Fruit fly (Drosophila melanogaster) whole organism, wandering third instar larva: Measurements from ENCODE around the gene Obp18a.
A peak's percentile ranks its signal among the peaks of the same experiment; 100 is the strongest.

Experiments used
- Abd-B ChIP-seq: fragments of >200 bp; optimal IDR thresholded peaks from 2 replicates; lab custom pipeline; 2017; ENCODE audit warnings: missing biosample characterization, missing genetic modification characterization
- CG32264 ChIP-seq: fragments of 200-800 bp; sonication (Bioruptor generic); optimal IDR thresholded peaks from 2 replicates; lab custom pipeline; 2016; ENCODE audit warnings: missing biosample characterization, missing genetic modification characterization
- CG9705 ChIP-seq: fragments of 200-800 bp; sonication (Bioruptor generic); optimal IDR thresholded peaks from 2 replicates; lab custom pipeline; 2018; ENCODE audit warnings: missing biosample characterization, mild to moderate bottlenecking, missing genetic modification characterization
- CrebA ChIP-seq: fragments of 200-800 bp; sonication (Bioruptor generic); optimal IDR thresholded peaks from 2 replicates; lab custom pipeline; 2016; ENCODE audit warnings: missing biosample characterization, mild to moderate bottlenecking, missing genetic modification characterization, borderline replicate concordance
- Dfd ChIP-seq: fragments of >200 bp; optimal IDR thresholded peaks from 2 replicates; lab custom pipeline; 2017; ENCODE audit warnings: missing biosample characterization, missing genetic modification characterization
- Dif ChIP-seq: fragments of 200-275, 200-300 bp; sonication (Bioruptor generic); optimal IDR thresholded peaks from 2 replicates; lab custom pipeline; 2018; ENCODE audit warnings: missing biosample characterization, missing genetic modification characterization; ENCODE audit not compliant: partially characterized antibody
- GATAd ChIP-seq: sonication (Bioruptor generic); optimal IDR thresholded peaks from 2 replicates; lab custom pipeline; 2016; ENCODE audit warnings: missing biosample characterization, missing genetic modification characterization
- HLH106 ChIP-seq: fragments of 200-800 bp; optimal IDR thresholded peaks from 3 replicates; lab custom pipeline; 2019; ENCODE audit warnings: missing biosample characterization, mild to moderate bottlenecking, missing genetic modification characterization, moderate library complexity
- Hnf4 ChIP-seq: fragments of 200-800 bp; sonication (Bioruptor generic); optimal IDR thresholded peaks from 2 replicates; lab custom pipeline; 2016; ENCODE audit warnings: missing biosample characterization, mild to moderate bottlenecking, missing genetic modification characterization
- Hr78 ChIP-seq: fragments of >200 bp; optimal IDR thresholded peaks from 2 replicates; lab custom pipeline; 2017; ENCODE audit warnings: missing biosample characterization, missing genetic modification characterization
- Hr83 ChIP-seq: fragments of 200-300 bp; sonication (Bioruptor generic); optimal IDR thresholded peaks from 2 replicates; lab custom pipeline; 2016; ENCODE audit warnings: missing biosample characterization, mild to moderate bottlenecking, missing genetic modification characterization, moderate library complexity; ENCODE audit not compliant: poor library complexity, severe bottlenecking
- Jra ChIP-seq: sonication (Bioruptor generic); optimal IDR thresholded peaks from 2 replicates; lab custom pipeline; 2016; ENCODE audit warnings: missing biosample characterization, missing genetic modification characterization
- Mio ChIP-seq: sonication (Bioruptor generic); optimal IDR thresholded peaks from 2 replicates; lab custom pipeline; 2016; ENCODE audit warnings: missing biosample characterization, missing genetic modification characterization
- Myc ChIP-seq: fragments of >200 bp; optimal IDR thresholded peaks from 2 replicates; lab custom pipeline; 2017
- N ChIP-seq: fragments of >200 bp; optimal IDR thresholded peaks from 2 replicates; lab custom pipeline; 2018; ENCODE audit warnings: missing biosample characterization, missing external identifiers, missing genetic modification characterization
- OdsH ChIP-seq: fragments of 200-800 bp; sonication (Bioruptor generic); optimal IDR thresholded peaks from 2 replicates; lab custom pipeline; 2016; ENCODE audit warnings: missing biosample characterization, mild to moderate bottlenecking, missing genetic modification characterization
- Rel ChIP-seq, 2 experiments: fragments of 200-800 bp; sonication (Bioruptor generic) in 1 of 2; optimal IDR thresholded peaks; 2 replicates in 1 of 2; 3 replicates in 1 of 2; lab custom pipeline; 2016 to 2019; ENCODE audit warnings: mild to moderate bottlenecking in 2 of 2, missing biosample characterization in 2 of 2, missing genetic modification characterization in 2 of 2, moderate library complexity in 1 of 2
- Sp1 ChIP-seq: fragments of 200-800 bp; sonication (Bioruptor generic); optimal IDR thresholded peaks from 3 replicates; lab custom pipeline; 2019; ENCODE audit warnings: missing biosample characterization, mild to moderate bottlenecking, missing genetic modification characterization, moderate library complexity
- Vsx2 ChIP-seq: fragments of 200-300, 225-300 bp; sonication (Bioruptor generic); optimal IDR thresholded peaks from 2 replicates; lab custom pipeline; 2018; ENCODE audit warnings: missing biosample characterization, missing genetic modification characterization; ENCODE audit not compliant: partially characterized antibody
- br ChIP-seq: fragments of 200-800 bp; sonication (Bioruptor generic); optimal IDR thresholded peaks from 2 replicates; lab custom pipeline; 2016; ENCODE audit warnings: missing biosample characterization, missing genetic modification characterization
- brk ChIP-seq: fragments of 200-800 bp; sonication (Bioruptor generic); optimal IDR thresholded peaks from 2 replicates; lab custom pipeline; 2016; ENCODE audit warnings: missing biosample characterization, mild to moderate bottlenecking, missing genetic modification characterization
- dl ChIP-seq, 2 experiments: fragments of 175-275, 200-275 bp in 1 of 2; fragments of 200-275 bp in 1 of 2; sonication (Bioruptor generic); optimal IDR thresholded peaks; lab custom pipeline; 2018; ENCODE audit warnings: mild to moderate bottlenecking in 2 of 2, missing biosample characterization in 2 of 2, missing genetic modification characterization in 2 of 2, moderate library complexity in 2 of 2; ENCODE audit not compliant: partially characterized antibody in 2 of 2, insufficient read depth in 1 of 2
- dmrt93B ChIP-seq: fragments of 200-800 bp; sonication (Bioruptor generic); optimal IDR thresholded peaks from 2 replicates; lab custom pipeline; 2018; ENCODE audit warnings: missing biosample characterization, mild to moderate bottlenecking, missing genetic modification characterization
- dsf ChIP-seq: sonication (Bioruptor generic); optimal IDR thresholded peaks from 2 replicates; lab custom pipeline; 2016; ENCODE audit warnings: missing biosample characterization, missing genetic modification characterization, borderline replicate concordance
- ey ChIP-seq: fragments of 200-800 bp; sonication (Bioruptor generic); optimal IDR thresholded peaks from 2 replicates; lab custom pipeline; 2016; ENCODE audit warnings: missing biosample characterization, missing genetic modification characterization
- foxo ChIP-seq, 2 experiments: fragments of 200-800 bp; sonication (Bioruptor generic); optimal IDR thresholded peaks; 2 replicates in 1 of 2; 3 replicates in 1 of 2; lab custom pipeline; 2016 to 2017; ENCODE audit warnings: missing biosample characterization in 2 of 2, missing genetic modification characterization in 2 of 2
- fru ChIP-seq: fragments of 200-800 bp; sonication (Bioruptor generic); optimal IDR thresholded peaks from 3 replicates; lab custom pipeline; 2016; ENCODE audit warnings: missing biosample characterization, mild to moderate bottlenecking, missing genetic modification characterization
- h ChIP-seq: fragments of 200-800 bp; sonication (Bioruptor generic); optimal IDR thresholded peaks from 3 replicates; lab custom pipeline; 2016; ENCODE audit warnings: missing biosample characterization, mild to moderate bottlenecking, missing genetic modification characterization
- jim ChIP-seq: fragments of 175-275, 200-325 bp; sonication (Bioruptor generic); optimal IDR thresholded peaks from 2 replicates; lab custom pipeline; 2016; ENCODE audit warnings: missing biosample characterization, mild to moderate bottlenecking, missing genetic modification characterization
- lola ChIP-seq: fragments of >200 bp; optimal IDR thresholded peaks from 2 replicates; lab custom pipeline; 2017; ENCODE audit warnings: missing biosample characterization, missing genetic modification characterization
- pan ChIP-seq: fragments of >200 bp; optimal IDR thresholded peaks from 2 replicates; lab custom pipeline; 2017
- psq ChIP-seq: fragments of 200-800 bp; sonication (Bioruptor generic); optimal IDR thresholded peaks from 3 replicates; lab custom pipeline; 2017; ENCODE audit warnings: missing biosample characterization, mild to moderate bottlenecking, missing genetic modification characterization, moderate library complexity
- rgr ChIP-seq: fragments of 200-800 bp; sonication (Bioruptor generic); optimal IDR thresholded peaks from 3 replicates; lab custom pipeline; 2016; ENCODE audit warnings: missing biosample characterization, mild to moderate bottlenecking, missing genetic modification characterization
- sage ChIP-seq: fragments of 200-800 bp; sonication (Bioruptor generic); optimal IDR thresholded peaks from 2 replicates; lab custom pipeline; 2016; ENCODE audit warnings: missing biosample characterization, mild to moderate bottlenecking, missing genetic modification characterization
- sv ChIP-seq: fragments of 200-800 bp; sonication (Bioruptor generic); optimal IDR thresholded peaks from 3 replicates; lab custom pipeline; 2016; ENCODE audit warnings: missing biosample characterization, missing genetic modification characterization
- tai ChIP-seq: sonication (Bioruptor generic); optimal IDR thresholded peaks from 2 replicates; lab custom pipeline; 2016; ENCODE audit warnings: missing biosample characterization, missing genetic modification characterization
- usp ChIP-seq: fragments of >200 bp; optimal IDR thresholded peaks from 2 replicates; lab custom pipeline; 2017; ENCODE audit warnings: missing biosample characterization, missing genetic modification characterization
- woc ChIP-seq: sonication (Bioruptor generic); optimal IDR thresholded peaks from 2 replicates; lab custom pipeline; 2016; ENCODE audit warnings: missing biosample characterization, mild to moderate bottlenecking, missing genetic modification characterization

Gene Obp18a

DNA sequence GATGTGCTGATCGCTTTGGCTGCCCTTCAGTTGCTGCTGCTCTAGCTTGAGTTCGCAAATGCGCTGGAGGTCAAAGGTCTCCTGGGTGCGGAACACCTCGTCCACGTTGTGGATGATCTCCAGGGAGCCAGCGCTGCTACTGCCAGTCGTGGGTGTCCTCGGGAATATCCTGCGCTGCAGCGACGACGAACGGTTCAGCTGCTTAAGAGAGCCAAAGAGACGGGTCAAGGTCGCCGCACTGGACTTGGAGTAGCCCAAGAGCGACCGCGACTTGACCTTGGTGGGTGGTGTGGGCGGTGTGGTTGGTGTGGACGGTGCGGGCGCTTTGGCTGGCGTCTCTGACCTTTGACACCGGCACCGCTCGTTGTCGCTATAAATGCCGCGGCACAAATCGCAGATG, 18.6 kb upstream of the Obp18a start:
- TF ChIP-seq Hr78 (GFP tag; lab: Kevin White, UChicago) (no peak), Sp1 (GFP tag; lab: Kevin White, UChicago) (no peak), psq (GFP tag; lab: Kevin White, UChicago) (no peak), brk (GFP tag; lab: Kevin White, UChicago) (no peak), jim (GFP tag; lab: Kevin White, UChicago) (no peak), ey (no peak), Dfd (GFP tag; lab: Kevin White, UChicago) (no peak), rgr (GFP tag; lab: Kevin White, UChicago) (no peak), Mio (GFP tag; lab: Kevin White, UChicago) (no peak), GATAd (GFP tag; lab: Kevin White, UChicago) (no peak), CrebA (no peak), HLH106 (tag; lab: Kevin White, UChicago) (no peak), foxo (GFP tag; optimal IDR thresholded peaks at IDR 0.05; lab: Kevin White, UChicago) (no peak), dsf (no peak), Abd-B (GFP tag; lab: Kevin White, UChicago) (no peak), usp (GFP tag; lab: Kevin White, UChicago) (no peak), Dif (GFP tag; lab: Kevin White, UChicago) (no peak), OdsH (no peak)
- TF ChIP-seq, all 38 proteins: peak for 0

DNA sequence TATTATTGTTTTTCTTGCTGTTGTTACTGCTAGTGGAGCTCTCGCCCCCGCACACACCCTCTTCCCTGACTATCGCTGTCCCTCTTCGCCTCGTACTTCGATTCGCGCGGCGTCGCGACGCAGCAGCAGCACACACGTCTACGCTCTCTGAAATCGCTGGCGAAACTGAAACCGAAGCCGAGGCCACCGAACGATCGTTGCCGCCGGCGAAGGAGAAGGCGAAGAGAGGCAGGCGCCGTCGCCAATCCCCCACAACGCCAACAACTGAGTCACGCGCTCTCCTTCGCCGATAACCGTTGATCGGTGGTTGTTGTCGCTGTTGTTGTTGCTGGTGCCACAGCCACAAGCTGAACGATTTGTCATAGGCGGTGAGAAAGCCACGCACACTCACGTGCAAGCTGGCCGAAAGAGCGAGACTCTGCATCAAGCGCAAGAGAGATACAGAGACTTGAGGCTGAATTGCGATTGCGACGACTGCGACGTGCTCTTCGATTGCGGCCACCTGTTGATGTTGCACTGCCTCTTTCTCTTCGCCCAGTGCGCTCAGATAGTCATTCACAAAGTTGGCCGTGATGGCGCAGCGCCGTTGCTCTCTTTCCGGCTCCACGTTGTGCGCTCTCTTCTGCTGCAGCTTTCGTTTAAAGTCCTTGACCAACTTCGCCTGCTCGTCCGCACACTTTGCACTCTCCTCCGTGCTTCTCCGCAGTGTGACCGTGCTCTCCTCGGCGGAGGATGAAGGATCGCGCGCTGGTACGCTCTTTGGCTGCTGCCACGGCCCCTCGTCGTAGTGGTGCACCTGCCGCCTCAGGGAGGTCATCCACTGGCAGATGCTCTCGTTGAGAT, 17.8 kb upstream of the Obp18a start:
- TF ChIP-seq dmrt93B (GFP tag; lab: Kevin White, UChicago) (no peak), GATAd (GFP tag; lab: Kevin White, UChicago) (no peak), brk (GFP tag; lab: Kevin White, UChicago) (no peak), Hr78 (GFP tag; lab: Kevin White, UChicago) (no peak), Hr83 (GFP tag; lab: Kevin White, UChicago) (no peak), dl (GFP tag; optimal IDR thresholded peaks at IDR 0.05; lab: Kevin White, UChicago; ENCODE audit: insufficient read depth in 1 of 2, partially characterized antibody in 2 of 2) (peak; percentile 91 to 92), CG32264 (GFP tag; lab: Kevin White, UChicago) (no peak), Dif (GFP tag; lab: Kevin White, UChicago) (peak; percentile 91), sv (GFP tag; lab: Kevin White, UChicago) (no peak), psq (GFP tag; lab: Kevin White, UChicago) (no peak), Dfd (GFP tag; lab: Kevin White, UChicago) (no peak), woc (GFP tag; lab: Kevin White, UChicago) (no peak), pan (no peak), sage (GFP tag; lab: Kevin White, UChicago) (no peak), CrebA (peak; percentile 33), Abd-B (GFP tag; lab: Kevin White, UChicago) (no peak), lola (GFP tag; lab: Kevin White, UChicago) (no peak), HLH106 (tag; lab: Kevin White, UChicago) (no peak), tai (GFP tag; lab: Kevin White, UChicago) (no peak), Sp1 (GFP tag; lab: Kevin White, UChicago) (peak; percentile 23), usp (GFP tag; lab: Kevin White, UChicago) (no peak), Myc (lab: Kevin White, UChicago) (no peak), OdsH (no peak), br (GFP tag; lab: Kevin White, UChicago) (peak; percentile 15), ey (no peak), dsf (no peak), jim (GFP tag; lab: Kevin White, UChicago) (no peak), rgr (GFP tag; lab: Kevin White, UChicago) (no peak), Mio (GFP tag; lab: Kevin White, UChicago) (no peak), fru (GFP tag; lab: Kevin White, UChicago) (peak; percentile 49), CG9705 (GFP tag; lab: Kevin White, UChicago) (no peak), Jra (GFP tag; lab: Kevin White, UChicago) (peak; percentile 93), Vsx2 (GFP tag; lab: Kevin White, UChicago) (peak; percentile 38), N (GFP tag; lab: Kevin White, UChicago) (no peak), h (GFP tag; lab: Kevin White, UChicago) (peak; percentile 57), foxo (GFP tag; optimal IDR thresholded peaks at IDR 0.05; lab: Kevin White, UChicago) (no peak), Rel (GFP tag; optimal IDR thresholded peaks at IDR 0.05; lab: Kevin White, UChicago) (peak; percentile 69), Rel (tag; optimal IDR thresholded peaks at IDR 0.05; lab: Kevin White, UChicago) (peak; percentile 62), Hnf4 (peak; percentile 30)
